Worm (Caenorhabditis elegans) whole organism, young adult: ENCODE results near the gene lec-11.

ENCODE experiments used
- lsl-1 ChIP-seq: fragments of 200-800 bp; sonication (Bioruptor generic); optimal IDR thresholded peaks from 2 replicates; lab custom pipeline; 2018; ENCODE audit warnings: mild to moderate bottlenecking, missing genetic modification characterization, moderate library complexity, missing compliant biosample characterization
- mel-28 ChIP-seq: sonication (generic microtip); optimal IDR thresholded peaks from 2 replicates; lab custom pipeline; 2016; ENCODE audit warnings: borderline replicate concordance, mild to moderate bottlenecking, missing genetic modification characterization, missing compliant biosample characterization
- ztf-6 ChIP-seq: fragments of 200-800 bp; sonication (Bioruptor generic); IDR thresholded peaks from 2 replicates; pipeline ENCODE4 v1.3.6; 2022; ENCODE audit warnings: missing genetic modification reagents, missing genetic modification characterization, missing compliant biosample characterization

- no peak for TF ChIP-seq lsl-1
- TF ChIP-seq mel-28 (tag; lab: Kevin White, UChicago), result no peak
- TF ChIP-seq ztf-6 (GFP tag; lab: Robert Waterston, UW), result no peak
Measured at ce11 chrIV:6603549-6603948, 13.6 kb upstream of the lec-11 start.
